Fruit fly (Drosophila melanogaster): Measurements from ENCODE around the gene CG12071.

CG12071 gene

dm6 chr3R:30912402-30912801, 31.6 kb upstream of the CG12071 start, which contains the start of gene Ptx1 (continued):
- TF ChIP-seq Hr51 (GFP tag; optimal IDR thresholded peaks at IDR 0.05) (no peak), Rx (GFP tag; IDR thresholded peaks at IDR 0.05) (no peak), Hr39 (optimal IDR thresholded peaks at IDR 0.05) (no peak), HLHmδ (GFP tag; optimal IDR thresholded peaks at IDR 0.05) (no peak), gce (GFP tag; IDR thresholded peaks at IDR 0.05) (no peak), tio (GFP tag; optimal IDR thresholded peaks at IDR 0.05) (no peak), Chrac-16 (GFP tag; optimal IDR thresholded peaks at IDR 0.05) (peak; percentile 2), CG8765 (GFP tag; IDR thresholded peaks at IDR 0.05) (no peak), wek (GFP tag; optimal IDR thresholded peaks at IDR 0.05) (no peak), Sin3A (optimal IDR thresholded peaks at IDR 0.05) (no peak), mam (GFP tag; optimal IDR thresholded peaks at IDR 0.05) (no peak), CG8478 (optimal IDR thresholded peaks at IDR 0.05) (peak; percentile 99), CG30020 (tag; optimal IDR thresholded peaks at IDR 0.05) (no peak), fd3F (GFP tag; optimal IDR thresholded peaks at IDR 0.05) (no peak), CG17385 (GFP tag; optimal IDR thresholded peaks at IDR 0.05) (no peak), stc (GFP tag; IDR thresholded peaks at IDR 0.05) (0 out of 2 replicates have a peak, but pooled peaks have one; percentile 46), D19A (tag; optimal IDR thresholded peaks at IDR 0.05) (no peak), CG17361 (GFP tag; IDR thresholded peaks at IDR 0.05) (no peak), unpg (GFP tag; optimal IDR thresholded peaks at IDR 0.05) (no peak), pfk (GFP tag; optimal IDR thresholded peaks at IDR 0.05) (no peak), Kr (GFP tag; optimal IDR thresholded peaks at IDR 0.05) (no peak), CG3838 (GFP tag; optimal IDR thresholded peaks at IDR 0.05) (no peak), CG3163 (GFP tag; optimal IDR thresholded peaks at IDR 0.05) (no peak), CG7556 (GFP tag; optimal IDR thresholded peaks at IDR 0.05) (no peak), Bteb2 (GFP tag; optimal IDR thresholded peaks at IDR 0.05) (no peak), CG15479 (GFP tag; optimal IDR thresholded peaks at IDR 0.05) (peak; percentile 52), CG13424 (tag; optimal IDR thresholded peaks at IDR 0.05) (no peak), CG12391 (tag; optimal IDR thresholded peaks at IDR 0.05) (no peak), CG3995 (GFP tag; optimal IDR thresholded peaks at IDR 0.05) (no peak), CG13287 (GFP tag; IDR thresholded peaks at IDR 0.05; ENCODE audit: partially characterized antibody) (peak; percentile 65), Drgx (GFP tag; IDR thresholded peaks at IDR 0.05) (peak; percentile 24; the same call in 1 of the 2 replicates), HmgZ (tag; optimal IDR thresholded peaks at IDR 0.05) (peak; percentile 63), Optix (GFP tag; IDR thresholded peaks at IDR 0.05) (no peak), C15 (GFP tag; IDR thresholded peaks at IDR 0.05) (no peak), gro (GFP tag; optimal IDR thresholded peaks at IDR 0.05) (no peak), fd102C (GFP tag; optimal IDR thresholded peaks at IDR 0.05) (no peak), stwl (tag; optimal IDR thresholded peaks at IDR 0.05) (no peak), bsh (GFP tag; optimal IDR thresholded peaks at IDR 0.05) (no peak), CG30431 (GFP tag; optimal IDR thresholded peaks at IDR 0.05) (no peak), schlank (tag; optimal IDR thresholded peaks at IDR 0.05) (no peak), Atf-2 (GFP tag; optimal IDR thresholded peaks at IDR 0.05) (no peak), dmrt99B (tag; optimal IDR thresholded peaks at IDR 0.05) (no peak), eyg (GFP tag; optimal IDR thresholded peaks at IDR 0.05) (no peak), grau (tag; optimal IDR thresholded peaks at IDR 0.05) (peak; percentile 14), gcm2 (GFP tag; optimal IDR thresholded peaks at IDR 0.05) (no peak), CG8089 (GFP tag; optimal IDR thresholded peaks at IDR 0.05) (no peak), tup (GFP tag; optimal IDR thresholded peaks at IDR 0.05) (no peak), cwo (GFP tag; optimal IDR thresholded peaks at IDR 0.05) (peak; percentile 12), CG1024 (GFP tag; IDR thresholded peaks at IDR 0.05) (no peak), CG10366 (GFP tag; IDR thresholded peaks at IDR 0.05) (no peak), scrt (GFP tag; optimal IDR thresholded peaks at IDR 0.05) (no peak), NC2α (GFP tag; optimal IDR thresholded peaks at IDR 0.05) (no peak), Dref (GFP tag; IDR thresholded peaks at IDR 0.05) (no peak)
